Fruit fly (Drosophila melanogaster) S2 (cell line): ENCODE data around the gene Dpck.

Source experiments
- CG8478 ChIP-seq: fragments of >200 bp; optimal IDR thresholded peaks from 2 replicates; lab custom pipeline; 2018
- CTCF ChIP-seq, 2 experiments: fragments of >200 bp; optimal IDR thresholded peaks; 2 replicates each; lab custom pipeline; 2018

dm6 chr3R:7061875-7062274, 20.1 kb upstream of the Dpck start, which contains the start of gene Mst84B:
- TF ChIP-seq CG8478 (lab: Kevin White, UChicago) (no peak), CTCF (optimal IDR thresholded peaks at IDR 0.05; lab: Kevin White, UChicago) (no peak)
